Worm (Caenorhabditis elegans): ENCODE results near the gene lipl-1.
"Not testable (repeated sequence)": the region's sequence is repeated elsewhere in the genome, so short reads cannot be mapped to it uniquely, and the experiment has no call there.

Gene lipl-1

ce11 chrV:12963192-12963591 lies 43.4 kb downstream of the lipl-1 start, which contains the start of gene hrg-9:
Gene hrg-9, minus strand, starts transcription at chrV:12963343.
- peak; percentile 37 for TF ChIP-seq nhr-28 (tag; optimal IDR thresholded peaks at IDR 0.05)
- peak; percentile 95 for TF ChIP-seq ztf-7 (tag; optimal IDR thresholded peaks at IDR 0.05)
- TF ChIP-seq lsy-2 (tag; optimal IDR thresholded peaks at IDR 0.05), result peak in 1 of 2 experiments; percentile 28
- TF ChIP-seq dve-1 (tag; optimal IDR thresholded peaks at IDR 0.05; ENCODE audit: insufficient read depth), result peak; percentile 52
- TF ChIP-seq daf-16 (GFP tag; optimal IDR thresholded peaks at IDR 0.05), result peak in 1 of 2 experiments; percentile 47
- TF ChIP-seq daf-16 (tag; optimal IDR thresholded peaks at IDR 0.05), result peak; percentile 23
- no peak for TF ChIP-seq lin-15B (tag; optimal IDR thresholded peaks at IDR 0.05)
- peak; percentile 38 for TF ChIP-seq hlh-30 (tag; optimal IDR thresholded peaks at IDR 0.05; ENCODE audit: insufficient read depth)
- no peak for TF ChIP-seq zip-2 (tag; optimal IDR thresholded peaks at IDR 0.05)

ce11 chrV:12964076-12964475 lies 44.3 kb downstream of the lipl-1 start, which contains the start of gene srd-35:
Gene srd-35, plus strand, starts transcription at chrV:12964376.
- TF ChIP-seq madf-5 (GFP tag; IDR thresholded peaks at IDR 0.05) (no peak), hlh-11 (tag; optimal IDR thresholded peaks at IDR 0.05) (no peak), dve-1 (tag; optimal IDR thresholded peaks at IDR 0.05; ENCODE audit: insufficient read depth) (no peak), pha-4 (GFP tag; IDR thresholded peaks at IDR 0.05) (no peak), pha-4 (tag; optimal IDR thresholded peaks at IDR 0.05) (no peak), arid-1 (GFP tag; conservative IDR thresholded peaks at IDR 0.05) (no peak)

ce11 chrV:12967110-12967509 lies 47.3 kb downstream of the lipl-1 start, which contains the start of gene R186.3:
Gene R186.3, minus strand, starts transcription at chrV:12967210.
- TF ChIP-seq snpc-1.2 (GFP tag; IDR thresholded peaks at IDR 0.05) (no peak), ceh-82 (tag; optimal IDR thresholded peaks at IDR 0.05) (no peak), set-16 (GFP tag; IDR thresholded peaks at IDR 0.05) (no peak), tag-97 (GFP tag; IDR thresholded peaks at IDR 0.05) (no peak)

- peak; percentile 69; the same call in 1 of the 2 replicates for TF ChIP-seq ctbp-1 (GFP tag; IDR thresholded peaks at IDR 0.05)
- peak; percentile 45; the same call in 1 of the 2 replicates for TF ChIP-seq Y75B8A.6 (GFP tag; IDR thresholded peaks at IDR 0.05)
- peak; percentile 71; the same call in 1 of the 2 replicates for TF ChIP-seq vab-7 (GFP tag; IDR thresholded peaks at IDR 0.05)
- peak; percentile 70; the same call in 1 of the 2 replicates for TF ChIP-seq madf-9 (GFP tag; conservative IDR thresholded peaks at IDR 0.05)
- TF ChIP-seq mxl-2 (GFP tag; conservative IDR thresholded peaks at IDR 0.05), result peak; percentile 62
- peak; percentile 86 for TF ChIP-seq hmg-1.1 (GFP tag; IDR thresholded peaks at IDR 0.05)
- TF ChIP-seq madf-5 (GFP tag; IDR thresholded peaks at IDR 0.05), result peak in 1 of 2 experiments; percentile 48; a peak in 1 of 4 replicates
- TF ChIP-seq dpl-1 (GFP tag; optimal IDR thresholded peaks at IDR 0.05), result peak; percentile 58
- TF ChIP-seq nhr-11 (tag; optimal IDR thresholded peaks at IDR 0.05), result peak; percentile 37
- TF ChIP-seq lin-29 (GFP tag; IDR thresholded peaks at IDR 0.05), result peak; percentile 70
- 0 out of 2 replicates have a peak, but pooled peaks have one; percentile 14 for TF ChIP-seq saeg-2 (GFP tag; IDR thresholded peaks at IDR 0.05)
- peak; percentile 44 for TF ChIP-seq mxl-3 (GFP tag; optimal IDR thresholded peaks at IDR 0.05)
- TF ChIP-seq T26A8.4 (GFP tag; IDR thresholded peaks at IDR 0.05), result peak; percentile 87; the same call in 1 of the 2 replicates
- peak; percentile 92 for TF ChIP-seq T20F7.1 (GFP tag; optimal IDR thresholded peaks at IDR 0.05)
- TF ChIP-seq dve-1 (tag; optimal IDR thresholded peaks at IDR 0.05; ENCODE audit: insufficient read depth), result peak; percentile 53
- peak; percentile 77 for TF ChIP-seq pha-4 (GFP tag; IDR thresholded peaks at IDR 0.05)
- TF ChIP-seq pha-4 (tag; optimal IDR thresholded peaks at IDR 0.05), result not testable (repeated sequence)
- TF ChIP-seq spr-1 (tag; optimal IDR thresholded peaks at IDR 0.05), result peak; percentile 47
- peak; percentile 74 for TF ChIP-seq mep-1 (tag; optimal IDR thresholded peaks at IDR 0.05)
- peak; percentile 96 for TF ChIP-seq aha-1 (tag)
- TF ChIP-seq lim-7 (GFP tag; IDR thresholded peaks at IDR 0.05), result 0 out of 2 replicates have a peak, but pooled peaks have one; percentile 10
- peak; percentile 94 for TF ChIP-seq dmd-6 (GFP tag; IDR thresholded peaks at IDR 0.05)
- TF ChIP-seq mes-2 (tag; optimal IDR thresholded peaks at IDR 0.05; ENCODE audit: poor library complexity, severe bottlenecking), result peak; percentile 79
- peak; percentile 72 for TF ChIP-seq arid-1 (GFP tag; conservative IDR thresholded peaks at IDR 0.05)
- TF ChIP-seq hlh-30 (tag; optimal IDR thresholded peaks at IDR 0.05; ENCODE audit: insufficient read depth), result peak; percentile 43
- peak; percentile 54 for TF ChIP-seq nhr-77 (tag; optimal IDR thresholded peaks at IDR 0.05)
- TF ChIP-seq nhr-42 (GFP tag; IDR thresholded peaks at IDR 0.05), result peak; percentile 88
- peak; percentile 38 for TF ChIP-seq spr-3 (GFP tag; optimal IDR thresholded peaks at IDR 0.05)
- peak; percentile 37 for TF ChIP-seq F37D6.2 (tag; optimal IDR thresholded peaks at IDR 0.05)
- peak; percentile 58 for TF ChIP-seq nhr-102 (tag; optimal IDR thresholded peaks at IDR 0.05)
- peak in 1 of 2 experiments; percentile 56 for TF ChIP-seq hif-1 (tag; optimal IDR thresholded peaks at IDR 0.05)
- peak; percentile 60 for TF ChIP-seq nhr-48 (tag; optimal IDR thresholded peaks at IDR 0.05)
Measured at ce11 chrV:12967925-12968327, 48.1 kb downstream of the lipl-1 start, which contains the start of gene R186.8. Gene R186.8, minus strand, starts transcription at chrV:12967982.
